Fruit fly (Drosophila melanogaster): ENCODE measurements around the gene FoxP.

DNA sequence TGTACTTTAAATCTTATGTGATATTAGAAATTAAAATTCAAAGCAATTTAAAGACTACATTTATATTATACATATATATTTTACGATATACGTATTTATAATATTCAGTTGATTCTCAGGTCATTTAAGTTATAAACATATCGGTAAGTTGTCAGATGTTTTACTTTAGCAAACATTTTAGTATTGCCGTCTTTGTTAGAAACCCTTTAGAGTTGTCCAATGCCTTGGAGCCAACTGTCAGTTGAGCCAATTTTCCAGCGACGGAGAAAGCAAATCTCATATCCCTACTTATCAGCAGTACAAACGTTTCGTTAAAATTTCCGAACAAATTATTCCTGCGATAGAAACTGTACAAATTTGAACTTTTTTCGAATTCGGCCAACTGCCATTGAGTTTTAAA is 44.1 kb upstream of the FoxP start, which contains the start of gene topi:
- TF ChIP-seq CTCF (optimal IDR thresholded peaks at IDR 0.05) (no peak), CG8478 (optimal IDR thresholded peaks at IDR 0.05) (no peak)
